Fruit fly (Drosophila melanogaster): ENCODE results near the gene CG13760.
A peak's percentile ranks its signal among the peaks of the same experiment; 100 is the strongest.

Gene CG13760

dm6 chrX:2585716-2586082 is 200 bp upstream of the CG13760 start, which contains the start of gene wds (continued):
- TF ChIP-seq CG17361 (GFP tag; IDR thresholded peaks at IDR 0.05) (0 out of 3 replicates have a peak, but pooled peaks have one; percentile 19), CG32532 (GFP tag; IDR thresholded peaks at IDR 0.05) (no peak), CG13287 (GFP tag; IDR thresholded peaks at IDR 0.05; ENCODE audit: partially characterized antibody) (peak; percentile 21; the same call in 1 of the 2 replicates), E2f2 (GFP tag; IDR thresholded peaks at IDR 0.05) (peak; percentile 46; the same call in 1 of the 2 replicates), nom (GFP tag; optimal IDR thresholded peaks at IDR 0.05) (no peak), row (GFP tag; IDR thresholded peaks at IDR 0.05) (0 out of 3 replicates have a peak, but pooled peaks have one; percentile 9), amos (GFP tag; IDR thresholded peaks at IDR 0.05; ENCODE audit: partially characterized antibody) (0 out of 2 replicates have a peak, but pooled peaks have one; percentile 27), stwl (tag; optimal IDR thresholded peaks at IDR 0.05) (peak; percentile 40), CG4617 (GFP tag; optimal IDR thresholded peaks at IDR 0.05; ENCODE audit: borderline replicate concordance) (peak; percentile 25), pzg (GFP tag; optimal IDR thresholded peaks at IDR 0.05) (peak; percentile 45), Tbp (GFP tag; optimal IDR thresholded peaks at IDR 0.05) (peak; percentile 42), vnd (GFP tag; IDR thresholded peaks at IDR 0.05; ENCODE audit: partially characterized antibody) (no peak), CG1603 (tag; optimal IDR thresholded peaks at IDR 0.05) (peak; percentile 32), Dp (GFP tag; optimal IDR thresholded peaks at IDR 0.05) (peak; percentile 38), BEAF-32 (GFP tag; optimal IDR thresholded peaks at IDR 0.05) (peak; percentile 48), abd-A (tag; optimal IDR thresholded peaks at IDR 0.05) (no peak), CG9797 (GFP tag; optimal IDR thresholded peaks at IDR 0.05) (peak; percentile 67), CG14965 (GFP tag; optimal IDR thresholded peaks at IDR 0.05; ENCODE audit: borderline replicate concordance) (no peak), Eip74EF (GFP tag; optimal IDR thresholded peaks at IDR 0.05) (no peak), CG2116 (GFP tag; optimal IDR thresholded peaks at IDR 0.05) (peak; percentile 75), Myb (GFP tag; optimal IDR thresholded peaks at IDR 0.05) (peak; percentile 67), bbx (GFP tag; IDR thresholded peaks at IDR 0.05; ENCODE audit: partially characterized antibody) (peak; percentile 21; the same call in 1 of the 2 replicates), lov (optimal IDR thresholded peaks at IDR 0.05) (no peak), lov (GFP tag; IDR thresholded peaks at IDR 0.05) (no peak), CG14710 (tag; optimal IDR thresholded peaks at IDR 0.05) (peak; percentile 15), mam (GFP tag; optimal IDR thresholded peaks at IDR 0.05) (peak; percentile 4), kni (GFP tag; optimal IDR thresholded peaks at IDR 0.05) (no peak)

- TF ChIP-seq CG18011 (GFP tag; optimal IDR thresholded peaks at IDR 0.05) (peak; percentile 53), CG12104 (GFP tag; optimal IDR thresholded peaks at IDR 0.05) (peak; percentile 15), CG12219 (GFP tag; optimal IDR thresholded peaks at IDR 0.05) (peak; percentile 59), amos (GFP tag; IDR thresholded peaks at IDR 0.05; ENCODE audit: partially characterized antibody) (no peak), NFAT (GFP tag; IDR thresholded peaks at IDR 0.05) (peak; percentile 38), CG14014 (GFP tag; IDR thresholded peaks at IDR 0.05) (peak; percentile 90), maf-S (GFP tag; optimal IDR thresholded peaks at IDR 0.05) (peak; percentile 63), CG11085 (GFP tag; IDR thresholded peaks at IDR 0.05) (peak; percentile 79; the same call in 1 of the 2 replicates), slp2 (GFP tag; optimal IDR thresholded peaks at IDR 0.05) (peak; percentile 60), Hey (tag; optimal IDR thresholded peaks at IDR 0.05) (no peak), chn (GFP tag; optimal IDR thresholded peaks at IDR 0.05) (peak; percentile 29), Dip3 (GFP tag; optimal IDR thresholded peaks at IDR 0.05) (peak; percentile 75), CG4424 (GFP tag; optimal IDR thresholded peaks at IDR 0.05) (peak; percentile 62), CG3407 (GFP tag; optimal IDR thresholded peaks at IDR 0.05) (no peak), Ssrp (tag; optimal IDR thresholded peaks at IDR 0.05) (peak; percentile 34), CG3163 (GFP tag; optimal IDR thresholded peaks at IDR 0.05) (peak; percentile 43), ase (GFP tag; IDR thresholded peaks at IDR 0.05) (peak; percentile 65; the same call in 1 of the 3 replicates), Sry-δ (GFP tag; optimal IDR thresholded peaks at IDR 0.05) (peak; percentile 45), HmgD (GFP tag; optimal IDR thresholded peaks at IDR 0.05) (peak; percentile 63), peb (GFP tag; IDR thresholded peaks at IDR 0.05) (peak; percentile 25; the same call in 1 of the 2 replicates), Oli (tag; optimal IDR thresholded peaks at IDR 0.05) (peak; percentile 72), CHES-1-like (GFP tag; optimal IDR thresholded peaks at IDR 0.05) (peak; percentile 79), CG8359 (GFP tag; optimal IDR thresholded peaks at IDR 0.05; ENCODE audit: borderline replicate concordance) (no peak)
Measured at dm6 chrX:2581793-2582503, 3.6 kb downstream of the CG13760 start.

Data from whole organism, embryonic.